Worm (Caenorhabditis elegans): ENCODE results near the gene pas-6.

DNA sequence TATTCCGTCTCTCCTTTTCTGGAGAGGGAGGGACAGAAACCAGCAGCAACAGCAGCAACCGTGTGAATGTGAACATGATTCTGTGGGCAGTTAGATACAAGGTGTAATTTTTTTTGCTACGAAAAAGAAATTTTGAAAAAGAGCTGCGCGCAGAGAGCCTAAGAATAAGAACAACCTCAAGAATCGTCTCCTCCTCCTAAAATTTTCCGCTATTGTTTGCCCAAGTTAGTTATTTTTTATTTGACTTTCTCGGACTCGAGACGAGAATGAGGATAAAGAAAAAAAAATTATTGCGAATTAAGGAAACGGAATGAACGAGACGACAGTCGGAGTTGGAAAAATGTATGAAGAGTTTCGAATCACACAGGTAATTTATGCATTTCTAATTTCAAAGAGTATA lies 25.6 kb downstream of the pas-6 start, which contains the start of gene glb-5:
- TF ChIP-seq ref-1 (GFP tag; conservative IDR thresholded peaks at IDR 0.05), result no peak
- TF ChIP-seq tab-1 (GFP tag; IDR thresholded peaks at IDR 0.05), result no peak
- TF ChIP-seq T22C8.4 (GFP tag; IDR thresholded peaks at IDR 0.05), result no peak
- no peak for TF ChIP-seq cog-1 (tag; optimal IDR thresholded peaks at IDR 0.05)
- TF ChIP-seq ztf-23 (GFP tag; IDR thresholded peaks at IDR 0.05), result no peak
- no peak for TF ChIP-seq flt-1 (GFP tag; IDR thresholded peaks at IDR 0.05)
